Fruit fly (Drosophila melanogaster) whole organism, embryonic: ENCODE results near the gene Est-Q.

Source experiments
- Antp ChIP-seq: fragments of 200-800 bp; sonication (Bioruptor generic); optimal IDR thresholded peaks from 3 replicates; lab custom pipeline; 2016; ENCODE audit warnings: missing biosample characterization, missing genetic modification characterization
- B-H1 ChIP-seq: fragments of 200-800 bp; sonication (Bioruptor generic); IDR thresholded peaks from 3 replicates; pipeline ENCODE4 v1.3.6; 2022; ENCODE audit warnings: missing biosample characterization, missing genetic modification characterization
- B-H2 ChIP-seq: fragments of 200-800 bp; sonication (Bioruptor generic); optimal IDR thresholded peaks from 2 replicates; lab custom pipeline; 2018; ENCODE audit warnings: missing biosample characterization, mild to moderate bottlenecking, missing genetic modification characterization
- Bdp1 ChIP-seq: fragments of 200-800 bp; sonication (Bioruptor generic); optimal IDR thresholded peaks from 3 replicates; lab custom pipeline; 2016; ENCODE audit warnings: missing biosample characterization, missing genetic modification characterization
- BtbVII ChIP-seq: fragments of 200-800 bp; sonication (Bioruptor generic); optimal IDR thresholded peaks from 3 replicates; lab custom pipeline; 2017; ENCODE audit warnings: missing biosample characterization, mild to moderate bottlenecking, missing genetic modification characterization
- CG10321 ChIP-seq: fragments of 200-800 bp; sonication (Bioruptor generic); IDR thresholded peaks from 2 replicates; pipeline ENCODE4 v1.3.6; 2022; ENCODE audit warnings: missing biosample characterization, missing genetic modification characterization
- CG12071 ChIP-seq: fragments of 200-800 bp; sonication (Bioruptor generic); optimal IDR thresholded peaks from 3 replicates; lab custom pipeline; 2018; ENCODE audit warnings: missing biosample characterization, mild to moderate bottlenecking, missing genetic modification characterization
- CG12236 ChIP-seq: fragments of 200-800 bp; sonication (Bioruptor generic); optimal IDR thresholded peaks from 2 replicates; lab custom pipeline; 2016; ENCODE audit warnings: missing biosample characterization, missing genetic modification characterization
- CG12299 ChIP-seq: fragments of 200-800 bp; sonication (Bioruptor generic); optimal IDR thresholded peaks from 2 replicates; lab custom pipeline; 2018; ENCODE audit warnings: missing biosample characterization, mild to moderate bottlenecking, missing genetic modification characterization
- CG14050 ChIP-seq: fragments of 200-800 bp; sonication (Bioruptor generic); IDR thresholded peaks from 3 replicates; pipeline ENCODE4 v1.3.6; 2022; ENCODE audit warnings: missing biosample characterization, missing genetic modification characterization
- CG14710 ChIP-seq: fragments of 200-800 bp; sonication (Bioruptor generic); optimal IDR thresholded peaks from 3 replicates; lab custom pipeline; 2019; ENCODE audit warnings: missing biosample characterization, mild to moderate bottlenecking, missing genetic modification characterization, moderate library complexity
- CG16815 ChIP-seq: fragments of 200-800 bp; sonication (Bioruptor generic); optimal IDR thresholded peaks from 3 replicates; lab custom pipeline; 2017; ENCODE audit warnings: missing biosample characterization, mild to moderate bottlenecking, missing genetic modification characterization
- CG16863 ChIP-seq: fragments of 200-800 bp; sonication (Bioruptor generic); optimal IDR thresholded peaks from 3 replicates; lab custom pipeline; 2016; ENCODE audit warnings: missing biosample characterization, missing genetic modification characterization
- CG17361 ChIP-seq: fragments of 200-800 bp; sonication (Bioruptor generic); IDR thresholded peaks from 3 replicates; pipeline ENCODE4 v1.3.6; 2022; ENCODE audit warnings: missing biosample characterization, missing genetic modification characterization
- CG17829 ChIP-seq: fragments of 200-800 bp; optimal IDR thresholded peaks from 2 replicates; lab custom pipeline; 2019; ENCODE audit warnings: missing biosample characterization, mild to moderate bottlenecking, missing genetic modification characterization, moderate library complexity
- CG43689 ChIP-seq: fragments of 200-800 bp; sonication (Bioruptor generic); IDR thresholded peaks from 2 replicates; pipeline ENCODE4 v1.3.6; 2022; ENCODE audit warnings: missing biosample characterization, missing genetic modification characterization
- CG4617 ChIP-seq: fragments of 200-800 bp; sonication (Bioruptor generic); optimal IDR thresholded peaks from 3 replicates; lab custom pipeline; 2016; ENCODE audit warnings: missing biosample characterization, missing genetic modification characterization, borderline replicate concordance
- CG6175 ChIP-seq: fragments of 200-800 bp; sonication (Bioruptor generic); IDR thresholded peaks from 3 replicates; pipeline ENCODE4 v1.3.6; 2022; ENCODE audit warnings: missing biosample characterization, missing genetic modification characterization
- CG6765 ChIP-seq: fragments of 200-800 bp; sonication (Bioruptor generic); optimal IDR thresholded peaks from 3 replicates; lab custom pipeline; 2017; ENCODE audit warnings: missing biosample characterization, mild to moderate bottlenecking, missing genetic modification characterization
- CG6791 ChIP-seq: fragments of 200-800 bp; sonication (Bioruptor generic); IDR thresholded peaks from 3 replicates; pipeline ENCODE4 v1.3.6; 2022; ENCODE audit warnings: missing biosample characterization, missing genetic modification characterization; ENCODE audit not compliant: partially characterized antibody
- D19B ChIP-seq: fragments of 200-800 bp; sonication (Bioruptor generic); optimal IDR thresholded peaks from 2 replicates; lab custom pipeline; 2017; ENCODE audit warnings: missing biosample characterization, mild to moderate bottlenecking, missing genetic modification characterization
- Fer1 ChIP-seq: fragments of 200-800 bp; sonication (Bioruptor generic); optimal IDR thresholded peaks from 2 replicates; lab custom pipeline; 2017; ENCODE audit warnings: missing biosample characterization, mild to moderate bottlenecking, missing genetic modification characterization
- H15 ChIP-seq: fragments of 200-800 bp; sonication (Bioruptor generic); IDR thresholded peaks from 3 replicates; pipeline ENCODE4 v1.3.6; 2022; ENCODE audit warnings: missing biosample characterization, missing genetic modification characterization
- HLH3B ChIP-seq: fragments of 200-800 bp; sonication (Bioruptor generic); IDR thresholded peaks from 2 replicates; pipeline ENCODE4 v1.3.6; 2022; ENCODE audit warnings: missing biosample characterization, missing genetic modification characterization
- Lpt ChIP-seq: fragments of >200 bp; optimal IDR thresholded peaks from 2 replicates; lab custom pipeline; 2018; ENCODE audit warnings: missing biosample characterization, missing genetic modification characterization
- MESR4 ChIP-seq: fragments of 200-800 bp; sonication (Bioruptor generic); optimal IDR thresholded peaks from 2 replicates; lab custom pipeline; 2018; ENCODE audit warnings: missing biosample characterization, mild to moderate bottlenecking, missing genetic modification characterization, moderate library complexity
- Mes4 ChIP-seq: fragments of 200-800 bp; sonication (Bioruptor generic); optimal IDR thresholded peaks from 2 replicates; lab custom pipeline; 2016; ENCODE audit warnings: missing biosample characterization, missing genetic modification characterization
- Opbp ChIP-seq: fragments of 200-800 bp; sonication (Bioruptor generic); IDR thresholded peaks from 3 replicates; pipeline ENCODE4 v1.3.6; 2022; ENCODE audit warnings: missing biosample characterization, missing genetic modification characterization; ENCODE audit not compliant: partially characterized antibody
- Taf1 ChIP-seq: fragments of 200-800 bp; sonication (Bioruptor generic); IDR thresholded peaks from 2 replicates; pipeline ENCODE4 v1.3.6; 2022; ENCODE audit warnings: missing biosample characterization, missing genetic modification characterization
- Xrp1 ChIP-seq: fragments of 200-800 bp; sonication (Bioruptor generic); IDR thresholded peaks from 2 replicates; pipeline ENCODE4 v1.3.6; 2022; ENCODE audit warnings: missing biosample characterization, missing genetic modification characterization
- ab ChIP-seq: fragments of 200-800 bp; sonication (Bioruptor generic); optimal IDR thresholded peaks from 2 replicates; lab custom pipeline; 2016; ENCODE audit warnings: missing biosample characterization, missing genetic modification characterization
- bsh ChIP-seq, 2 experiments: fragments of 200-800 bp; sonication (Bioruptor generic); optimal IDR thresholded peaks; 2 replicates each; lab custom pipeline; 2017 to 2018; ENCODE audit warnings: mild to moderate bottlenecking in 2 of 2, missing biosample characterization in 2 of 2, missing genetic modification characterization in 2 of 2, moderate library complexity in 1 of 2
- crc ChIP-seq: fragments of 200-800 bp; sonication (Bioruptor generic); optimal IDR thresholded peaks from 2 replicates; lab custom pipeline; 2016; ENCODE audit warnings: missing biosample characterization, missing genetic modification characterization
- crp ChIP-seq, 2 experiments: fragments of 200-800 bp; sonication (Bioruptor generic); optimal IDR thresholded peaks; 2 replicates in 1 of 2; 3 replicates in 1 of 2; lab custom pipeline; 2017; ENCODE audit warnings: missing biosample characterization in 2 of 2, missing genetic modification characterization in 2 of 2, mild to moderate bottlenecking in 1 of 2, moderate library complexity in 1 of 2
- danr ChIP-seq: fragments of 200-800 bp; sonication (Bioruptor generic); IDR thresholded peaks from 2 replicates; pipeline ENCODE4 v1.3.6; 2022; ENCODE audit warnings: missing biosample characterization, missing genetic modification characterization
- disco-r ChIP-seq: fragments of 200-800 bp; sonication (Bioruptor generic); optimal IDR thresholded peaks from 2 replicates; lab custom pipeline; 2016; ENCODE audit warnings: missing biosample characterization, missing genetic modification characterization
- fu2 ChIP-seq: fragments of 200-800 bp; sonication (Bioruptor generic); optimal IDR thresholded peaks from 2 replicates; lab custom pipeline; 2016; ENCODE audit warnings: missing biosample characterization, missing genetic modification characterization
- gcm ChIP-seq: fragments of 200-800 bp; sonication (Bioruptor generic); optimal IDR thresholded peaks from 2 replicates; lab custom pipeline; 2019; ENCODE audit warnings: missing biosample characterization, mild to moderate bottlenecking, missing genetic modification characterization, moderate library complexity
- gem ChIP-seq: fragments of 200-800 bp; sonication (Bioruptor generic); optimal IDR thresholded peaks from 2 replicates; lab custom pipeline; 2019; ENCODE audit warnings: missing biosample characterization, mild to moderate bottlenecking, missing genetic modification characterization, moderate library complexity
- hkb ChIP-seq, 2 experiments: fragments of 200-800 bp in 1 of 2; fragments of >200 bp in 1 of 2; sonication (Bioruptor generic) in 1 of 2; IDR thresholded peaks in 1 of 2; optimal IDR thresholded peaks in 1 of 2; 2 replicates each; pipeline versions ENCODE4 v1.3.6 to Lab custom; 2017 to 2022; ENCODE audit warnings: missing biosample characterization in 1 of 2, missing genetic modification characterization in 1 of 2
- jigr1 ChIP-seq: fragments of 200-800 bp; sonication (Bioruptor generic); IDR thresholded peaks from 3 replicates; pipeline ENCODE4 v1.3.6; 2022; ENCODE audit warnings: missing biosample characterization, missing genetic modification characterization
- kah ChIP-seq: fragments of 200-800 bp; sonication (Bioruptor generic); optimal IDR thresholded peaks from 2 replicates; lab custom pipeline; 2018; ENCODE audit warnings: missing biosample characterization, mild to moderate bottlenecking, missing genetic modification characterization
- lmd ChIP-seq: fragments of 200-800 bp; sonication (Bioruptor generic); IDR thresholded peaks from 2 replicates; pipeline ENCODE4 v1.3.6; 2022; ENCODE audit warnings: missing biosample characterization, missing genetic modification characterization
- p53 ChIP-seq: fragments of 200-800 bp; sonication (Bioruptor generic); optimal IDR thresholded peaks from 2 replicates; lab custom pipeline; 2016; ENCODE audit warnings: missing biosample characterization, missing genetic modification characterization
- sens-2 ChIP-seq: fragments of 200-800 bp; sonication (Bioruptor generic); IDR thresholded peaks from 2 replicates; pipeline ENCODE4 v1.3.6; 2022; ENCODE audit warnings: missing biosample characterization, missing genetic modification characterization
- sim ChIP-seq: fragments of 200-800 bp; sonication (Bioruptor generic); IDR thresholded peaks from 2 replicates; pipeline ENCODE4 v1.3.6; 2022; ENCODE audit warnings: missing biosample characterization, missing genetic modification characterization
- slou ChIP-seq: fragments of 200-800 bp; sonication (Bioruptor generic); optimal IDR thresholded peaks from 3 replicates; lab custom pipeline; 2016; ENCODE audit warnings: missing biosample characterization, missing genetic modification characterization
- ssp ChIP-seq: fragments of 200-800 bp; sonication (Bioruptor generic); IDR thresholded peaks from 2 replicates; pipeline ENCODE4 v1.3.6; 2022; ENCODE audit warnings: missing biosample characterization, missing genetic modification characterization
- twi ChIP-seq: fragments of 200-800 bp; optimal IDR thresholded peaks from 2 replicates; lab custom pipeline; 2019; ENCODE audit warnings: missing biosample characterization, mild to moderate bottlenecking, missing genetic modification characterization, moderate library complexity
- tx ChIP-seq: fragments of 200-800 bp; sonication (Bioruptor generic); optimal IDR thresholded peaks from 2 replicates; lab custom pipeline; 2016; ENCODE audit warnings: missing biosample characterization, missing genetic modification characterization
- wor ChIP-seq: fragments of 200-800 bp; sonication (Bioruptor generic); IDR thresholded peaks from 2 replicates; pipeline ENCODE4 v1.3.6; 2022; ENCODE audit warnings: missing biosample characterization, missing genetic modification characterization

The Est-Q gene

dm6 chr3L:21464240-21464639 is 37.0 kb upstream of the Est-Q start (continued):
- TF ChIP-seq tx (GFP tag; lab: Kevin White, UChicago) (no peak), crc (no peak), Fer1 (no peak), jigr1 (GFP tag; lab: Robert Waterston, UW) (no peak), disco-r (no peak), fu2 (GFP tag; lab: Kevin White, UChicago) (no peak), CG16815 (GFP tag; lab: Kevin White, UChicago) (peak; percentile 59), sens-2 (GFP tag; lab: Robert Waterston, UW) (no peak), slou (GFP tag; lab: Kevin White, UChicago) (no peak), hkb (optimal IDR thresholded peaks at IDR 0.05; lab: Kevin White, UChicago) (no peak), hkb (GFP tag; IDR thresholded peaks at IDR 0.05; lab: Robert Waterston, UW) (peak; percentile 54), ssp (no peak), CG6175 (GFP tag; lab: Robert Waterston, UW) (no peak), Lpt (GFP tag; lab: Kevin White, UChicago) (no peak), Taf1 (GFP tag; lab: Robert Waterston, UW) (no peak), sim (GFP tag; lab: Robert Waterston, UW) (peak; percentile 85), Bdp1 (GFP tag; lab: Kevin White, UChicago) (peak; percentile 45), ab (GFP tag; lab: Kevin White, UChicago) (no peak), p53 (GFP tag; lab: Kevin White, UChicago) (no peak), Xrp1 (GFP tag; lab: Robert Waterston, UW) (peak; percentile 88), B-H1 (GFP tag; lab: Robert Waterston, UW) (peak; percentile 15; the same call in 1 of the 3 replicates), CG16863 (GFP tag; lab: Kevin White, UChicago) (peak; percentile 61), CG14050 (GFP tag; lab: Robert Waterston, UW) (no peak), D19B (GFP tag; lab: Kevin White, UChicago) (no peak), kah (GFP tag; lab: Kevin White, UChicago) (peak; percentile 21), CG17361 (peak; percentile 87), CG12236 (GFP tag; lab: Kevin White, UChicago) (peak; percentile 64), CG4617 (GFP tag; lab: Kevin White, UChicago) (no peak), CG10321 (no peak), CG17829 (tag; lab: Kevin White, UChicago) (peak; percentile 89), Opbp (no peak), B-H2 (GFP tag; lab: Kevin White, UChicago) (no peak), MESR4 (no peak), lmd (GFP tag; lab: Robert Waterston, UW) (no peak), gcm (GFP tag; lab: Kevin White, UChicago) (peak; percentile 75), twi (tag; lab: Kevin White, UChicago) (peak; percentile 78), HLH3B (GFP tag; lab: Robert Waterston, UW) (peak; percentile 30; the same call in 1 of the 2 replicates), H15 (GFP tag; lab: Robert Waterston, UW) (no peak), CG43689 (GFP tag; lab: Robert Waterston, UW) (no peak), CG6765 (GFP tag; lab: Kevin White, UChicago) (no peak), BtbVII (GFP tag; lab: Kevin White, UChicago) (peak; percentile 66), gem (tag; lab: Kevin White, UChicago) (peak; percentile 88), crp (GFP tag; optimal IDR thresholded peaks at IDR 0.05; lab: Kevin White, UChicago) (peak in 1 of 2 experiments; percentile 27), CG12299 (peak; percentile 9), danr (GFP tag; lab: Robert Waterston, UW) (0 out of 2 replicates have a peak, but pooled peaks have one; percentile 17), CG12071 (GFP tag; lab: Kevin White, UChicago) (peak; percentile 20), bsh (GFP tag; optimal IDR thresholded peaks at IDR 0.05; lab: Kevin White, UChicago) (peak in 1 of 2 experiments; percentile 87), CG14710 (tag; lab: Kevin White, UChicago) (peak; percentile 92), Mes4 (GFP tag; lab: Kevin White, UChicago) (peak; percentile 9), wor (GFP tag; lab: Robert Waterston, UW) (no peak), CG6791 (GFP tag; lab: Robert Waterston, UW) (no peak), Antp (GFP tag; lab: Kevin White, UChicago) (no peak)
